Fruit fly (Drosophila melanogaster) whole organism, embryonic: Measurements from ENCODE around the gene ND-MNLL.

Source experiments
- CTCF ChIP-seq: fragments of 200-800 bp; sonication (Bioruptor generic); optimal IDR thresholded peaks from 2 replicates; lab custom pipeline; 2017; ENCODE audit warnings: missing biosample characterization, mild to moderate bottlenecking, missing genetic modification characterization, moderate library complexity
- Chrac-16 ChIP-seq: fragments of 200-800 bp; sonication (Bioruptor generic); optimal IDR thresholded peaks from 3 replicates; lab custom pipeline; 2016; ENCODE audit warnings: missing biosample characterization, missing genetic modification characterization
- Lim3 ChIP-seq: fragments of 200-800 bp; sonication (Bioruptor generic); IDR thresholded peaks from 2 replicates; pipeline ENCODE4 v1.3.6; 2022; ENCODE audit warnings: missing biosample characterization, missing genetic modification characterization
- Vsx1 ChIP-seq: fragments of 200-800 bp; sonication (Bioruptor generic); optimal IDR thresholded peaks from 2 replicates; lab custom pipeline; 2017; ENCODE audit warnings: missing biosample characterization, mild to moderate bottlenecking, missing genetic modification characterization, missing genetic modification reagents
- fd96Cb ChIP-seq: fragments of 200-800 bp; sonication (Bioruptor generic); optimal IDR thresholded peaks from 2 replicates; lab custom pipeline; 2018; ENCODE audit warnings: missing biosample characterization, mild to moderate bottlenecking, missing genetic modification characterization, moderate library complexity
- ro ChIP-seq: fragments of 200-800 bp; sonication (Bioruptor generic); IDR thresholded peaks from 2 replicates; pipeline ENCODE4 v1.3.6; 2022; ENCODE audit warnings: missing biosample characterization, missing genetic modification characterization
- toy ChIP-seq: fragments of 200-800 bp; sonication (Bioruptor generic); IDR thresholded peaks from 2 replicates; pipeline ENCODE4 v1.3.6; 2022; ENCODE audit warnings: missing biosample characterization, missing genetic modification characterization
- wek ChIP-seq: fragments of 200-800 bp; sonication (Bioruptor generic); optimal IDR thresholded peaks from 3 replicates; lab custom pipeline; 2018; ENCODE audit warnings: missing biosample characterization, mild to moderate bottlenecking, missing genetic modification characterization, moderate library complexity
- zen ChIP-seq: fragments of 200-800 bp; sonication (Bioruptor generic); optimal IDR thresholded peaks from 3 replicates; lab custom pipeline; 2018; ENCODE audit warnings: missing biosample characterization, mild to moderate bottlenecking, missing genetic modification characterization, moderate library complexity

DNA sequence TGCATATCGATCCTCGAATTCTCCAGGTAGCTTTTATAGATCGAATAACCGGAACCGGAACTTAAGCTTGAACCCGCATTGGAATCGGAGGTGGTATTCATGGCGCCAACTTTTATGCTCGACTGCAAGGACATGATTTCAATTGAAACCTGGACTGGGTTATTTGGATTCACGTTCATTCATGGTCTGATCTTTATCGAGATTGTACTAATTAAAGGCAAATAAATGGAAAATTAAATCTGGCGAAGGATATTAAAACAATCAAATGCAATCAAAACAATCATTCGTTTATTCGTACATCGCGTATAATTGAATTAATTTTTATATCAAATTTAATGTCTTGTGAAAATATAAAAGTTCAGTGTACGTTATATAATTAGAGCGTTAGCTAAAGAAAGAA is 9.7 kb downstream of the ND-MNLL start, which contains the start of gene Ir7f:
- TF ChIP-seq CTCF (GFP tag; lab: Kevin White, UChicago) (no peak), zen (tag; lab: Kevin White, UChicago) (no peak), wek (GFP tag; lab: Kevin White, UChicago) (no peak), ro (GFP tag; lab: Robert Waterston, UW) (no peak), fd96Cb (tag; lab: Kevin White, UChicago) (no peak), Lim3 (GFP tag; lab: Robert Waterston, UW) (no peak), Chrac-16 (GFP tag; lab: Kevin White, UChicago) (no peak), toy (GFP tag; lab: Robert Waterston, UW) (no peak), Vsx1 (GFP tag; lab: Kevin White, UChicago) (no peak)
